Worm (Caenorhabditis elegans) whole organism, L4 larva: Measurements from ENCODE around the gene B0280.7.

ENCODE experiments used
- F26F4.8 ChIP-seq: fragments of 200-800 bp; sonication (Bioruptor generic); conservative IDR thresholded peaks from 2 replicates; pipeline ENCODE4 v1.3.6; 2022; ENCODE audit warnings: missing genetic modification characterization, missing compliant biosample characterization
- F37D6.2 ChIP-seq: sonication (generic microtip); optimal IDR thresholded peaks from 2 replicates; lab custom pipeline; 2016; ENCODE audit warnings: mild to moderate bottlenecking, missing genetic modification characterization, missing compliant biosample characterization
- R02D3.7 ChIP-seq: fragments of 150-350 bp; sonication (generic microtip); optimal IDR thresholded peaks from 3 replicates; lab custom pipeline; 2014; ENCODE audit warnings: missing biosample characterization, missing genetic modification characterization
- T20F7.1 ChIP-seq: fragments of 200-800 bp; sonication (Bioruptor generic); optimal IDR thresholded peaks from 2 replicates; lab custom pipeline; 2018; ENCODE audit warnings: mild to moderate bottlenecking, missing genetic modification characterization, missing compliant biosample characterization
- T26A8.4 ChIP-seq: fragments of 200-800 bp; sonication (Bioruptor generic); IDR thresholded peaks from 2 replicates; pipeline ENCODE4 v1.3.6; 2022; ENCODE audit warnings: missing genetic modification characterization, missing compliant biosample characterization
- Y48G9A.11 ChIP-seq: fragments of 200-800 bp; sonication (Bioruptor generic); IDR thresholded peaks from 2 replicates; pipeline ENCODE4 v1.3.6; 2022; ENCODE audit warnings: missing genetic modification reagents, missing genetic modification characterization, missing compliant biosample characterization
- Y5F2A.4 ChIP-seq: fragments of 200-800 bp; sonication (Bioruptor generic); optimal IDR thresholded peaks from 2 replicates; lab custom pipeline; 2018; ENCODE audit warnings: mild to moderate bottlenecking, missing genetic modification characterization, missing compliant biosample characterization
- ZK337.2 ChIP-seq: fragments of 200-800 bp; sonication (Bioruptor generic); IDR thresholded peaks from 2 replicates; pipeline ENCODE4 v1.3.6; 2022; ENCODE audit warnings: missing genetic modification reagents, missing genetic modification characterization, missing compliant biosample characterization
- attf-4 ChIP-seq: sonication (generic microtip); optimal IDR thresholded peaks from 3 replicates; lab custom pipeline; 2017; ENCODE audit warnings: missing biosample characterization, missing genetic modification characterization
- ceh-32 ChIP-seq: sonication (generic microtip); optimal IDR thresholded peaks from 2 replicates; lab custom pipeline; 2016; ENCODE audit warnings: mild to moderate bottlenecking, missing genetic modification characterization, missing compliant biosample characterization; ENCODE audit not compliant: poor library complexity
- ces-1 ChIP-seq: fragments of 150-350 bp; sonication (generic microtip); optimal IDR thresholded peaks from 4 replicates; lab custom pipeline; 2014; ENCODE audit warnings: missing biosample characterization, missing genetic modification reagents, missing genetic modification characterization
- daf-16 ChIP-seq, 3 experiments: sonication (generic microtip); optimal IDR thresholded peaks; 2 replicates each; lab custom pipeline; 2016 to 2017; ENCODE audit warnings: missing genetic modification characterization in 3 of 3, missing genetic modification reagents in 3 of 3, mild to moderate bottlenecking in 2 of 3, missing compliant biosample characterization in 2 of 3, missing biosample characterization in 1 of 3, moderate library complexity in 1 of 3
- daf-19 ChIP-seq: fragments of 200-800 bp; sonication (Bioruptor generic); conservative IDR thresholded peaks from 2 replicates; pipeline ENCODE4 v1.3.6; 2022; ENCODE audit warnings: missing genetic modification characterization, missing compliant biosample characterization
- dmd-9 ChIP-seq: fragments of 200-800 bp; sonication (Bioruptor generic); IDR thresholded peaks from 2 replicates; pipeline ENCODE4 v1.3.6; 2022; ENCODE audit warnings: missing genetic modification reagents, missing genetic modification characterization, missing compliant biosample characterization
- dpl-1 ChIP-seq: fragments of 150-350 bp; optimal IDR thresholded peaks from 2 replicates; lab custom pipeline; 2014; ENCODE audit warnings: missing biosample characterization, missing genetic modification reagents, missing genetic modification characterization
- egl-27 ChIP-seq: sonication (generic microtip); optimal IDR thresholded peaks from 3 replicates; lab custom pipeline; 2017; ENCODE audit warnings: missing biosample characterization, missing genetic modification reagents, missing genetic modification characterization
- hif-1 ChIP-seq, 2 experiments: sonication (generic microtip); optimal IDR thresholded peaks; 2 replicates each; lab custom pipeline; 2016 to 2017; ENCODE audit warnings: missing compliant biosample characterization in 2 of 2, missing genetic modification characterization in 2 of 2, missing genetic modification reagents in 2 of 2, missing genotype in 2 of 2, mild to moderate bottlenecking in 1 of 2
- hlh-30 ChIP-seq: sonication (generic microtip); optimal IDR thresholded peaks from 2 replicates; lab custom pipeline; 2017; ENCODE audit warnings: antibody characterized with exemption, mild to moderate bottlenecking, missing genetic modification characterization, missing compliant biosample characterization; ENCODE audit not compliant: insufficient read depth
- lin-15B ChIP-seq: fragments of 150-350 bp; sonication (generic microtip); optimal IDR thresholded peaks from 3 replicates; lab custom pipeline; 2014; ENCODE audit warnings: missing biosample characterization, missing genetic modification characterization
- lin-29 ChIP-seq: fragments of 200-800 bp; sonication (Bioruptor generic); IDR thresholded peaks from 2 replicates; pipeline ENCODE4 v1.3.6; 2022; ENCODE audit warnings: missing genetic modification reagents, missing genetic modification characterization, missing compliant biosample characterization
- lin-39 ChIP-seq: fragments of 150-350 bp; optimal IDR thresholded peaks from 2 replicates; lab custom pipeline; 2014; ENCODE audit warnings: missing biosample characterization, missing genetic modification reagents, missing genetic modification characterization
- lsy-2 ChIP-seq, 2 experiments: fragments of 150-350 bp in 1 of 2; sonication (generic microtip) in 1 of 2; optimal IDR thresholded peaks; 2 replicates each; lab custom pipeline; 2014 to 2017; ENCODE audit warnings: missing biosample characterization in 2 of 2, missing genetic modification characterization in 2 of 2
- mes-2 ChIP-seq: sonication (generic microtip); optimal IDR thresholded peaks from 2 replicates; lab custom pipeline; 2016; ENCODE audit warnings: missing genotype, mild to moderate bottlenecking, missing genetic modification characterization, missing compliant biosample characterization; ENCODE audit not compliant: poor library complexity, severe bottlenecking
- mxl-2 ChIP-seq: fragments of 200-800 bp; sonication (Bioruptor generic); conservative IDR thresholded peaks from 2 replicates; pipeline ENCODE4 v1.3.6; 2022; ENCODE audit warnings: missing genetic modification reagents, missing genetic modification characterization, missing compliant biosample characterization
- nhr-102 ChIP-seq: sonication (generic microtip); optimal IDR thresholded peaks from 2 replicates; lab custom pipeline; 2016; ENCODE audit warnings: mild to moderate bottlenecking, missing genetic modification characterization, moderate library complexity, missing compliant biosample characterization
- nhr-111 ChIP-seq: fragments of 200-800 bp; sonication (Bioruptor generic); optimal IDR thresholded peaks from 2 replicates; lab custom pipeline; 2018; ENCODE audit warnings: mild to moderate bottlenecking, missing genetic modification characterization, missing compliant biosample characterization
- nhr-28 ChIP-seq: fragments of 150-350 bp; optimal IDR thresholded peaks from 2 replicates; lab custom pipeline; 2014; ENCODE audit warnings: missing biosample characterization, missing genetic modification characterization
- nhr-42 ChIP-seq: fragments of 200-800 bp; sonication (Bioruptor generic); IDR thresholded peaks from 2 replicates; pipeline ENCODE4 v1.3.6; 2022; ENCODE audit warnings: missing genetic modification characterization, missing compliant biosample characterization
- php-3 ChIP-seq: fragments of 200-800 bp; sonication (Bioruptor generic); IDR thresholded peaks from 2 replicates; pipeline ENCODE4 v1.3.6; 2022; ENCODE audit warnings: missing genetic modification reagents, missing genetic modification characterization, missing compliant biosample characterization
- sdz-12 ChIP-seq: fragments of 200-800 bp; sonication (Bioruptor generic); optimal IDR thresholded peaks from 2 replicates; lab custom pipeline; 2018; ENCODE audit warnings: mild to moderate bottlenecking, missing genetic modification characterization, missing compliant biosample characterization
- skn-1 ChIP-seq: fragments of 150-350 bp; optimal IDR thresholded peaks from 2 replicates; lab custom pipeline; 2014; ENCODE audit warnings: missing biosample characterization, missing genetic modification characterization
- tag-97 ChIP-seq: fragments of 200-800 bp; sonication (Bioruptor generic); IDR thresholded peaks from 2 replicates; pipeline ENCODE4 v1.3.6; 2022; ENCODE audit warnings: missing genetic modification characterization, missing compliant biosample characterization
- unc-130 ChIP-seq: sonication (generic microtip); optimal IDR thresholded peaks from 2 replicates; lab custom pipeline; 2016; ENCODE audit warnings: missing genetic modification reagents, missing genetic modification characterization, missing compliant biosample characterization
- zag-1 ChIP-seq: fragments of 150-350 bp; optimal IDR thresholded peaks from 2 replicates; lab custom pipeline; 2014; ENCODE audit warnings: missing biosample characterization, missing genetic modification characterization
- zip-11 ChIP-seq: fragments of 200-800 bp; sonication (Bioruptor generic); IDR thresholded peaks from 2 replicates; pipeline ENCODE4 v1.3.6; 2022; ENCODE audit warnings: missing genetic modification characterization, missing compliant biosample characterization
- zip-2 ChIP-seq: fragments of 150-350 bp; optimal IDR thresholded peaks from 2 replicates; lab custom pipeline; 2014; ENCODE audit warnings: missing biosample characterization, missing genetic modification characterization

B0280.7 gene

ce11 chrIII:7138178-7138577, 26.5 kb upstream of the B0280.7 start, which contains the start of gene B0280.11:
TSS of gene B0280.11 (minus strand) at chrIII:7138278.
- TF ChIP-seq Y5F2A.4 (GFP tag; lab: Kevin White, UChicago) (no peak), lin-15B (tag; lab: Kevin White, UChicago) (no peak), hlh-30 (tag; lab: Kevin White, UChicago) (no peak), skn-1 (tag; lab: Kevin White, UChicago) (no peak), attf-4 (no peak), R02D3.7 (tag; lab: Kevin White, UChicago) (no peak), ZK337.2 (no peak), daf-19 (GFP tag; lab: Robert Waterston, UW) (no peak), F37D6.2 (tag; lab: Kevin White, UChicago) (no peak), php-3 (GFP tag; lab: Robert Waterston, UW) (no peak), dpl-1 (GFP tag; lab: Kevin White, UChicago) (no peak), nhr-111 (no peak), hif-1 (tag; optimal IDR thresholded peaks at IDR 0.05; lab: Kevin White, UChicago) (no peak), F26F4.8 (no peak), lin-29 (GFP tag; lab: Robert Waterston, UW) (no peak), lsy-2 (tag; optimal IDR thresholded peaks at IDR 0.05; lab: Kevin White, UChicago) (no peak), unc-130 (GFP tag; lab: Kevin White, UChicago) (no peak)

- TF ChIP-seq ces-1 (GFP tag; lab: Kevin White, UChicago) (no peak), daf-19 (GFP tag; lab: Robert Waterston, UW) (no peak), zag-1 (no peak), zip-2 (tag; lab: Kevin White, UChicago) (no peak), egl-27 (tag; lab: Kevin White, UChicago) (no peak), daf-16 (GFP tag; optimal IDR thresholded peaks at IDR 0.05; lab: Kevin White, UChicago) (no peak), daf-16 (tag; optimal IDR thresholded peaks at IDR 0.05; lab: Kevin White, UChicago) (no peak), sdz-12 (GFP tag; lab: Kevin White, UChicago) (no peak), mxl-2 (GFP tag; lab: Robert Waterston, UW) (no peak), nhr-42 (no peak), dpl-1 (GFP tag; lab: Kevin White, UChicago) (no peak), lin-29 (GFP tag; lab: Robert Waterston, UW) (no peak), lin-39 (no peak), T26A8.4 (GFP tag; lab: Robert Waterston, UW) (no peak), nhr-28 (tag; lab: Kevin White, UChicago) (no peak), zip-11 (GFP tag; lab: Robert Waterston, UW) (no peak), hlh-30 (tag; lab: Kevin White, UChicago) (no peak), ceh-32 (no peak), tag-97 (GFP tag; lab: Robert Waterston, UW) (no peak)
These were observed 24.3 kb upstream of the B0280.7 start, which contains the start of gene B0280.17 for ce11 chrIII:7136015-7136414. TSS of gene B0280.17 (minus strand) at chrIII:7136115.

- TF ChIP-seq php-3 (GFP tag; lab: Robert Waterston, UW): no peak
- TF ChIP-seq T20F7.1: peak; percentile 92
- peak; percentile 50 for TF ChIP-seq dpl-1 (GFP tag; lab: Kevin White, UChicago)
- no peak for TF ChIP-seq daf-16 (GFP tag; optimal IDR thresholded peaks at IDR 0.05; lab: Kevin White, UChicago)
- peak; percentile 29 for TF ChIP-seq daf-16 (tag; optimal IDR thresholded peaks at IDR 0.05; lab: Kevin White, UChicago)
- TF ChIP-seq lsy-2 (tag; optimal IDR thresholded peaks at IDR 0.05; lab: Kevin White, UChicago): peak in 1 of 2 experiments; percentile 37
- no peak for TF ChIP-seq nhr-102 (tag; lab: Kevin White, UChicago)
- TF ChIP-seq mes-2: peak; percentile 46
- no peak for TF ChIP-seq dmd-9 (GFP tag; lab: Robert Waterston, UW)
- TF ChIP-seq Y48G9A.11 (GFP tag; lab: Robert Waterston, UW): peak; percentile 81
- no peak for TF ChIP-seq ces-1 (GFP tag; lab: Kevin White, UChicago)
- TF ChIP-seq ceh-32: no peak
- TF ChIP-seq, all 104 proteins: peak for 6
These were observed 21.9 kb upstream of the B0280.7 start, which contains the start of the genes pot-1 and ggtb-1 for ce11 chrIII:7133559-7133958. TSS of gene pot-1 (minus strand) at chrIII:7133678. TSS of gene ggtb-1 (plus strand) at chrIII:7133766.
